Fruit fly (Drosophila melanogaster) whole organism, embryonic: ENCODE results near the gene Gss1.

Source experiments
- B-H1 ChIP-seq: fragments of 200-800 bp; sonication (Bioruptor generic); IDR thresholded peaks from 3 replicates; pipeline ENCODE4 v1.3.6; 2022; ENCODE audit warnings: missing biosample characterization, missing genetic modification characterization
- CG12659 ChIP-seq: fragments of 200-800 bp; sonication (Bioruptor generic); optimal IDR thresholded peaks from 3 replicates; lab custom pipeline; 2017; ENCODE audit warnings: mild to moderate bottlenecking, missing biosample characterization, missing genetic modification reagents, missing genetic modification characterization
- CG14710 ChIP-seq: fragments of 200-800 bp; sonication (Bioruptor generic); optimal IDR thresholded peaks from 3 replicates; lab custom pipeline; 2019; ENCODE audit warnings: missing biosample characterization, mild to moderate bottlenecking, missing genetic modification characterization, moderate library complexity
- CG15011 ChIP-seq: fragments of 200-800 bp; sonication (Bioruptor generic); optimal IDR thresholded peaks from 3 replicates; lab custom pipeline; 2018; ENCODE audit warnings: missing biosample characterization, mild to moderate bottlenecking, missing genetic modification characterization
- CG17361 ChIP-seq: fragments of 200-800 bp; sonication (Bioruptor generic); IDR thresholded peaks from 3 replicates; pipeline ENCODE4 v1.3.6; 2022; ENCODE audit warnings: missing biosample characterization, missing genetic modification characterization
- CG1792 ChIP-seq: fragments of 200-800 bp; sonication (Bioruptor generic); optimal IDR thresholded peaks from 2 replicates; lab custom pipeline; 2016; ENCODE audit warnings: missing biosample characterization, missing genetic modification characterization
- CG18011 ChIP-seq: fragments of 200-800 bp; sonication (Bioruptor generic); optimal IDR thresholded peaks from 2 replicates; lab custom pipeline; 2017; ENCODE audit warnings: missing biosample characterization, missing genetic modification characterization, mild to moderate bottlenecking, moderate library complexity, missing genotype
- CG18619 ChIP-seq: fragments of 200-800 bp; sonication (Bioruptor generic); optimal IDR thresholded peaks from 3 replicates; lab custom pipeline; 2017; ENCODE audit warnings: missing biosample characterization, mild to moderate bottlenecking, missing genetic modification characterization
- CG18764 ChIP-seq: fragments of 200-800 bp; sonication (Bioruptor generic); optimal IDR thresholded peaks from 3 replicates; lab custom pipeline; 2016; ENCODE audit warnings: missing biosample characterization, missing genetic modification characterization
- CG2202 ChIP-seq: fragments of 200-800 bp; sonication (Bioruptor generic); optimal IDR thresholded peaks from 2 replicates; lab custom pipeline; 2018; ENCODE audit warnings: missing biosample characterization, mild to moderate bottlenecking, missing genetic modification characterization
- CG3407 ChIP-seq: fragments of 200-800 bp; sonication (Bioruptor generic); optimal IDR thresholded peaks from 2 replicates; lab custom pipeline; 2018; ENCODE audit warnings: missing biosample characterization, mild to moderate bottlenecking, missing genetic modification characterization
- CG4328 ChIP-seq: fragments of 200-800 bp; sonication (Bioruptor generic); optimal IDR thresholded peaks from 3 replicates; lab custom pipeline; 2017; ENCODE audit warnings: missing biosample characterization, missing genetic modification reagents, missing genetic modification characterization
- CG4404 ChIP-seq: fragments of 200-800 bp; sonication (Bioruptor generic); IDR thresholded peaks from 2 replicates; pipeline ENCODE4 v1.3.6; 2022; ENCODE audit warnings: missing biosample characterization, missing genetic modification characterization
- CG4617 ChIP-seq: fragments of 200-800 bp; sonication (Bioruptor generic); optimal IDR thresholded peaks from 3 replicates; lab custom pipeline; 2016; ENCODE audit warnings: missing biosample characterization, missing genetic modification characterization, borderline replicate concordance
- CG4854 ChIP-seq: fragments of 200-800 bp; sonication (Bioruptor generic); optimal IDR thresholded peaks from 2 replicates; lab custom pipeline; 2016; ENCODE audit warnings: missing biosample characterization, missing genetic modification characterization, inconsistent platforms
- CG5180 ChIP-seq: fragments of 200-800 bp; sonication (Bioruptor generic); optimal IDR thresholded peaks from 3 replicates; lab custom pipeline; 2017; ENCODE audit warnings: missing biosample characterization, missing genetic modification characterization, mild to moderate bottlenecking, moderate library complexity, missing genetic modification reagents
- CG6654 ChIP-seq: fragments of 200-800 bp; sonication (Bioruptor generic); optimal IDR thresholded peaks from 2 replicates; lab custom pipeline; 2017; ENCODE audit warnings: missing biosample characterization, mild to moderate bottlenecking, missing genetic modification characterization
- CG6689 ChIP-seq: fragments of 200-800 bp; sonication (Bioruptor generic); IDR thresholded peaks from 2 replicates; pipeline ENCODE4 v1.3.6; 2022; ENCODE audit warnings: missing biosample characterization, missing genetic modification characterization
- CG6791 ChIP-seq: fragments of 200-800 bp; sonication (Bioruptor generic); IDR thresholded peaks from 3 replicates; pipeline ENCODE4 v1.3.6; 2022; ENCODE audit warnings: missing biosample characterization, missing genetic modification characterization; ENCODE audit not compliant: partially characterized antibody
- CG7372 ChIP-seq: fragments of 200-800 bp; sonication (Bioruptor generic); IDR thresholded peaks from 2 replicates; pipeline ENCODE4 v1.3.6; 2022; ENCODE audit warnings: missing biosample characterization, missing genetic modification characterization
- CG8290 ChIP-seq, 3 experiments: fragments of 200-800 bp; sonication (Bioruptor generic); optimal IDR thresholded peaks; 2 replicates each; lab custom pipeline; 2016 to 2019; ENCODE audit warnings: missing biosample characterization in 3 of 3, missing genetic modification characterization in 3 of 3, mild to moderate bottlenecking in 2 of 3, moderate library complexity in 1 of 3
- CG9797 ChIP-seq: fragments of 200-800 bp; sonication (Bioruptor generic); optimal IDR thresholded peaks from 3 replicates; lab custom pipeline; 2018; ENCODE audit warnings: missing biosample characterization, mild to moderate bottlenecking, missing genetic modification characterization
- CG9932 ChIP-seq: fragments of 200-800 bp; sonication (Bioruptor generic); IDR thresholded peaks from 2 replicates; pipeline ENCODE4 v1.3.6; 2022; ENCODE audit warnings: missing biosample characterization, missing genetic modification characterization
- D ChIP-seq, 2 experiments: fragments of 200-800 bp in 1 of 2; fragments of >200 bp in 1 of 2; sonication (Bioruptor generic) in 1 of 2; optimal IDR thresholded peaks; 2 replicates in 1 of 2; 3 replicates in 1 of 2; lab custom pipeline; 2017; ENCODE audit warnings: mild to moderate bottlenecking in 1 of 2, missing biosample characterization in 1 of 2, missing genetic modification characterization in 1 of 2, missing genetic modification reagents in 1 of 2
- Dll ChIP-seq: fragments of 200-800 bp; sonication (Bioruptor generic); IDR thresholded peaks from 4 replicates; pipeline ENCODE4 v1.3.6; 2022; ENCODE audit warnings: missing biosample characterization, missing genetic modification characterization; ENCODE audit not compliant: partially characterized antibody
- Doc2 ChIP-seq: fragments of 200-800 bp; sonication (Bioruptor generic); IDR thresholded peaks from 2 replicates; pipeline ENCODE4 v1.3.6; 2022; ENCODE audit warnings: missing biosample characterization, missing genetic modification characterization
- Elba2 ChIP-seq: fragments of 200-800 bp; sonication (Bioruptor generic); optimal IDR thresholded peaks from 3 replicates; lab custom pipeline; 2016; ENCODE audit warnings: missing biosample characterization, missing genetic modification characterization
- Fer2 ChIP-seq: fragments of 200-800 bp; sonication (Bioruptor generic); optimal IDR thresholded peaks from 2 replicates; lab custom pipeline; 2018; ENCODE audit warnings: missing biosample characterization, mild to moderate bottlenecking, missing genetic modification characterization, moderate library complexity
- HmgD ChIP-seq: fragments of 200-800 bp; sonication (Bioruptor generic); optimal IDR thresholded peaks from 3 replicates; lab custom pipeline; 2016; ENCODE audit warnings: missing biosample characterization, missing genetic modification characterization
- Hmr ChIP-seq: fragments of 200-800 bp; sonication (Bioruptor generic); optimal IDR thresholded peaks from 3 replicates; lab custom pipeline; 2017; ENCODE audit warnings: mild to moderate bottlenecking, missing biosample characterization, missing genetic modification reagents, missing genetic modification characterization
- Hr39 ChIP-seq: fragments of >200 bp; optimal IDR thresholded peaks from 2 replicates; lab custom pipeline; 2017
- Lim3 ChIP-seq: fragments of 200-800 bp; sonication (Bioruptor generic); IDR thresholded peaks from 2 replicates; pipeline ENCODE4 v1.3.6; 2022; ENCODE audit warnings: missing biosample characterization, missing genetic modification characterization
- MTF-1 ChIP-seq: fragments of 200-800 bp; sonication (Bioruptor generic); optimal IDR thresholded peaks from 2 replicates; lab custom pipeline; 2018; ENCODE audit warnings: missing biosample characterization, mild to moderate bottlenecking, missing genetic modification characterization, borderline replicate concordance
- NK7.1 ChIP-seq: fragments of 200-800 bp; sonication (Bioruptor generic); optimal IDR thresholded peaks from 3 replicates; lab custom pipeline; 2016; ENCODE audit warnings: missing biosample characterization, missing genetic modification characterization
- Rx ChIP-seq: fragments of 200-800 bp; sonication (Bioruptor generic); IDR thresholded peaks from 2 replicates; pipeline ENCODE4 v1.3.6; 2022; ENCODE audit warnings: missing biosample characterization, missing genetic modification characterization
- abd-A ChIP-seq: fragments of 200-800 bp; sonication (Bioruptor generic); optimal IDR thresholded peaks from 3 replicates; lab custom pipeline; 2019; ENCODE audit warnings: missing biosample characterization, mild to moderate bottlenecking, missing genetic modification characterization, moderate library complexity
- bcd ChIP-seq: fragments of 200-800 bp; sonication (Bioruptor generic); optimal IDR thresholded peaks from 2 replicates; lab custom pipeline; 2017; ENCODE audit warnings: missing biosample characterization, mild to moderate bottlenecking, missing genetic modification characterization
- bsh ChIP-seq, 2 experiments: fragments of 200-800 bp; sonication (Bioruptor generic); optimal IDR thresholded peaks; 2 replicates each; lab custom pipeline; 2017 to 2018; ENCODE audit warnings: mild to moderate bottlenecking in 2 of 2, missing biosample characterization in 2 of 2, missing genetic modification characterization in 2 of 2, moderate library complexity in 1 of 2
- chn ChIP-seq: fragments of 200-800 bp; sonication (Bioruptor generic); optimal IDR thresholded peaks from 2 replicates; lab custom pipeline; 2016; ENCODE audit warnings: missing biosample characterization, missing genetic modification characterization
- dimm ChIP-seq: fragments of 200-800 bp; sonication (Bioruptor generic); IDR thresholded peaks from 2 replicates; pipeline ENCODE4 v1.3.6; 2022; ENCODE audit warnings: missing biosample characterization, missing genetic modification characterization
- fd102C ChIP-seq: fragments of 200-800 bp; sonication (Bioruptor generic); optimal IDR thresholded peaks from 2 replicates; lab custom pipeline; 2018; ENCODE audit warnings: missing biosample characterization, mild to moderate bottlenecking, missing genetic modification characterization, moderate library complexity
- grn ChIP-seq: fragments of 200-800 bp; sonication (Bioruptor generic); optimal IDR thresholded peaks from 3 replicates; lab custom pipeline; 2017; ENCODE audit warnings: missing biosample characterization, missing genetic modification characterization
- hth ChIP-seq: fragments of >200 bp; optimal IDR thresholded peaks from 2 replicates; lab custom pipeline; 2017; ENCODE audit warnings: inconsistent platforms
- insv ChIP-seq, 2 experiments: fragments of 200-800 bp; sonication (Bioruptor generic); optimal IDR thresholded peaks; 3 replicates each; lab custom pipeline; 2016 to 2018; ENCODE audit warnings: missing biosample characterization in 2 of 2, missing genetic modification characterization in 2 of 2
- jing ChIP-seq: fragments of 200-800 bp; sonication (Bioruptor generic); optimal IDR thresholded peaks from 2 replicates; lab custom pipeline; 2018; ENCODE audit warnings: missing biosample characterization, mild to moderate bottlenecking, missing genetic modification characterization
- pfk ChIP-seq: fragments of 200-800 bp; sonication (Bioruptor generic); optimal IDR thresholded peaks from 2 replicates; lab custom pipeline; 2018; ENCODE audit warnings: missing biosample characterization, mild to moderate bottlenecking, missing genetic modification characterization, moderate library complexity
- phol ChIP-seq: fragments of 200-800 bp; sonication (Bioruptor generic); optimal IDR thresholded peaks from 3 replicates; lab custom pipeline; 2018; ENCODE audit warnings: missing biosample characterization, mild to moderate bottlenecking, missing genetic modification characterization, moderate library complexity
- twi ChIP-seq: fragments of 200-800 bp; optimal IDR thresholded peaks from 2 replicates; lab custom pipeline; 2019; ENCODE audit warnings: missing biosample characterization, mild to moderate bottlenecking, missing genetic modification characterization, moderate library complexity

Gene Gss1

DNA sequence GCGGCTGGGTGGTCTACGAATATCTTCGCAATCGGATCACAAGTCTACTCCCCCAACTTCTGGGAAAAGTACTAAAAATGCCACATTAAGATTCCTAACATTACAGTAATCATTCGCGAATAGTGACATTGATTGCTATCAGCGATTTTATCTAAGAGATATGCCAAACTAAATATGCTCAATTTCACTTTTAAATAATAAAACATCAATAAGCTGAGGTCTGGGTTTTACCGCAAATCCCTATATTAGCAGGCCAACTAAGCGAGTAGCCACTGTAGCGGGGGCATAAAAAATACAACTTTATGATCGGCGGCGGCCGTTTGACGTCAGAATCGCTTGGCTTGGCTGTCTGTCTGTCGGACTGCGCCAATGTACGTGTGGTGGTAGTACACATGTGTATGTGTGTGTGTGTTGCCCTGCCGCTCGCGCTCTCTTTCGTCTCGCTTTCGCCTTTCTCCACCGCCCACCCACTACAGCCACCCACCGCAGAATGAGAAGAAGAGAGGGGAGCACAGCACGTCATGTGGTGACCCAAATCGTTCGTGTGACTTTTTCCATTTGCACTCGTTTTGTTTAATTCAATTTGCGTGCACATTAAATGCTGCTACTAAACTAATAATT, 9.0 kb upstream of the Gss1 start (continued):
- TF ChIP-seq HmgD (GFP tag; lab: Kevin White, UChicago) (peak; percentile 57), CG6791 (GFP tag; lab: Robert Waterston, UW) (no peak), CG14710 (tag; lab: Kevin White, UChicago) (peak; percentile 66), CG15011 (peak; percentile 82), bsh (GFP tag; optimal IDR thresholded peaks at IDR 0.05; lab: Kevin White, UChicago) (peak; percentile 56 to 97), CG1792 (GFP tag; lab: Kevin White, UChicago) (peak; percentile 81), pfk (GFP tag; lab: Kevin White, UChicago) (peak; percentile 7), fd102C (GFP tag; lab: Kevin White, UChicago) (no peak), Hr39 (lab: Kevin White, UChicago) (no peak), Hmr (GFP tag; lab: Kevin White, UChicago) (peak; percentile 96), CG4854 (peak; percentile 85), CG9797 (no peak), CG6689 (peak; percentile 94), CG4617 (GFP tag; lab: Kevin White, UChicago) (peak; percentile 76), CG4404 (GFP tag; lab: Robert Waterston, UW) (peak; percentile 90), Rx (GFP tag; lab: Robert Waterston, UW) (peak; percentile 92), dimm (GFP tag; lab: Robert Waterston, UW) (peak; percentile 87), CG4328 (GFP tag; lab: Kevin White, UChicago) (peak; percentile 87), abd-A (tag; lab: Kevin White, UChicago) (peak; percentile 99), CG17361 (GFP tag; lab: Robert Waterston, UW) (peak; percentile 95), CG7372 (GFP tag; lab: Robert Waterston, UW) (peak; percentile 95), Lim3 (GFP tag; lab: Robert Waterston, UW) (peak; percentile 87), grn (peak; percentile 83), hth (lab: Kevin White, UChicago) (no peak), phol (tag; lab: Kevin White, UChicago) (peak; percentile 88), insv (GFP tag; optimal IDR thresholded peaks at IDR 0.05; lab: Kevin White, UChicago) (peak in 1 of 2 experiments; percentile 54), twi (tag; lab: Kevin White, UChicago) (peak; percentile 90), D (optimal IDR thresholded peaks at IDR 0.05; lab: Kevin White, UChicago) (no peak), D (GFP tag; optimal IDR thresholded peaks at IDR 0.05; lab: Kevin White, UChicago) (peak; percentile 85), Dll (no peak), CG5180 (peak; percentile 87), Elba2 (no peak), Doc2 (GFP tag; lab: Robert Waterston, UW) (peak; percentile 70; the same call in 1 of the 2 replicates), CG12659 (GFP tag; lab: Kevin White, UChicago) (peak; percentile 96), bcd (peak; percentile 93), Fer2 (tag; lab: Kevin White, UChicago) (peak; percentile 92), CG2202 (peak; percentile 79), CG18619 (GFP tag; lab: Kevin White, UChicago) (peak; percentile 93), chn (GFP tag; lab: Kevin White, UChicago) (peak; percentile 94), MTF-1 (GFP tag; lab: Kevin White, UChicago) (peak; percentile 75), B-H1 (GFP tag; lab: Robert Waterston, UW) (peak; percentile 93), jing (peak; percentile 94), CG3407 (GFP tag; lab: Kevin White, UChicago) (peak; percentile 90), CG9932 (GFP tag; lab: Robert Waterston, UW) (peak; percentile 97), CG8290 (GFP tag; optimal IDR thresholded peaks at IDR 0.05; lab: Kevin White, UChicago) (peak; percentile 87), CG8290 (tag; optimal IDR thresholded peaks at IDR 0.05; lab: Kevin White, UChicago) (peak; percentile 68 to 99), CG6654 (peak; percentile 81), CG18764 (GFP tag; lab: Kevin White, UChicago) (peak; percentile 74), NK7.1 (peak; percentile 93), CG18011 (GFP tag; lab: Kevin White, UChicago) (peak; percentile 82)
